Fruit fly (Drosophila melanogaster) whole organism, embryonic: Measurements from ENCODE around the gene lama.
A peak's percentile ranks its signal among the peaks of the same experiment; 100 is the strongest.

Experiments used
- Bdp1 ChIP-seq: fragments of 200-800 bp; sonication (Bioruptor generic); optimal IDR thresholded peaks from 3 replicates; lab custom pipeline; 2016; ENCODE audit warnings: missing biosample characterization, missing genetic modification characterization
- Bgb ChIP-seq: fragments of 200-800 bp; sonication (Bioruptor generic); IDR thresholded peaks from 2 replicates; pipeline ENCODE4 v1.3.6; 2022; ENCODE audit warnings: missing biosample characterization, missing genetic modification characterization; ENCODE audit not compliant: partially characterized antibody
- CG10366 ChIP-seq: fragments of 200-800 bp; sonication (Bioruptor generic); IDR thresholded peaks from 2 replicates; pipeline ENCODE4 v1.3.6; 2022; ENCODE audit warnings: missing biosample characterization, missing genetic modification characterization
- CG10462 ChIP-seq: fragments of 200-800 bp; sonication (Bioruptor generic); optimal IDR thresholded peaks from 2 replicates; lab custom pipeline; 2016; ENCODE audit warnings: missing biosample characterization, missing genetic modification characterization
- CG12299 ChIP-seq: fragments of 200-800 bp; sonication (Bioruptor generic); optimal IDR thresholded peaks from 2 replicates; lab custom pipeline; 2018; ENCODE audit warnings: missing biosample characterization, mild to moderate bottlenecking, missing genetic modification characterization
- CG13424 ChIP-seq: fragments of 200-800 bp; sonication (Bioruptor generic); optimal IDR thresholded peaks from 2 replicates; lab custom pipeline; 2019; ENCODE audit warnings: missing biosample characterization, mild to moderate bottlenecking, missing genetic modification characterization, moderate library complexity
- CG15269 ChIP-seq: fragments of 200-800 bp; sonication (Bioruptor generic); optimal IDR thresholded peaks from 2 replicates; lab custom pipeline; 2018; ENCODE audit warnings: missing biosample characterization, mild to moderate bottlenecking, missing genetic modification characterization, moderate library complexity
- CG15601 ChIP-seq: fragments of 200-800 bp; sonication (Bioruptor generic); optimal IDR thresholded peaks from 3 replicates; lab custom pipeline; 2019; ENCODE audit warnings: missing biosample characterization, mild to moderate bottlenecking, missing genetic modification characterization, moderate library complexity
- CG15696 ChIP-seq: fragments of 200-800 bp; sonication (Bioruptor generic); optimal IDR thresholded peaks from 2 replicates; lab custom pipeline; 2019; ENCODE audit warnings: missing biosample characterization, mild to moderate bottlenecking, missing genetic modification characterization, moderate library complexity
- CG17328 ChIP-seq: fragments of 200-800 bp; sonication (Bioruptor generic); IDR thresholded peaks from 2 replicates; pipeline ENCODE4 v1.3.6; 2022; ENCODE audit warnings: missing biosample characterization, missing genetic modification characterization
- CG18262 ChIP-seq: fragments of 200-800 bp; optimal IDR thresholded peaks from 3 replicates; lab custom pipeline; 2019; ENCODE audit warnings: missing biosample characterization, mild to moderate bottlenecking, missing genetic modification characterization, moderate library complexity
- CG18599 ChIP-seq: fragments of 200-800 bp; sonication (Bioruptor generic); optimal IDR thresholded peaks from 3 replicates; lab custom pipeline; 2017; ENCODE audit warnings: missing biosample characterization, missing genetic modification characterization, mild to moderate bottlenecking, moderate library complexity, missing genetic modification reagents
- CG18619 ChIP-seq: fragments of 200-800 bp; sonication (Bioruptor generic); optimal IDR thresholded peaks from 3 replicates; lab custom pipeline; 2017; ENCODE audit warnings: missing biosample characterization, mild to moderate bottlenecking, missing genetic modification characterization
- CG2712 ChIP-seq: fragments of 200-800 bp; optimal IDR thresholded peaks from 3 replicates; lab custom pipeline; 2019; ENCODE audit warnings: missing biosample characterization, mild to moderate bottlenecking, missing genetic modification characterization, moderate library complexity
- CG30403 ChIP-seq: fragments of 200-800 bp; sonication (Bioruptor generic); optimal IDR thresholded peaks from 3 replicates; lab custom pipeline; 2016; ENCODE audit warnings: missing biosample characterization, missing genetic modification characterization
- CG34376 ChIP-seq: fragments of 200-800 bp; sonication (Bioruptor generic); optimal IDR thresholded peaks from 2 replicates; lab custom pipeline; 2018; ENCODE audit warnings: missing biosample characterization, mild to moderate bottlenecking, missing genetic modification characterization
- CG4617 ChIP-seq: fragments of 200-800 bp; sonication (Bioruptor generic); optimal IDR thresholded peaks from 3 replicates; lab custom pipeline; 2016; ENCODE audit warnings: missing biosample characterization, missing genetic modification characterization, borderline replicate concordance
- CG4707 ChIP-seq: fragments of 200-800 bp; sonication (Bioruptor generic); optimal IDR thresholded peaks from 2 replicates; lab custom pipeline; 2018; ENCODE audit warnings: missing biosample characterization, mild to moderate bottlenecking, missing genetic modification characterization, moderate library complexity
- CG4730 ChIP-seq: fragments of 200-800 bp; sonication (Bioruptor generic); IDR thresholded peaks from 2 replicates; pipeline ENCODE4 v1.3.6; 2022; ENCODE audit warnings: missing biosample characterization, missing genetic modification characterization
- CG6765 ChIP-seq: fragments of 200-800 bp; sonication (Bioruptor generic); optimal IDR thresholded peaks from 3 replicates; lab custom pipeline; 2017; ENCODE audit warnings: missing biosample characterization, mild to moderate bottlenecking, missing genetic modification characterization
- CG7928 ChIP-seq: fragments of 200-800 bp; sonication (Bioruptor generic); optimal IDR thresholded peaks from 2 replicates; lab custom pipeline; 2017; ENCODE audit warnings: missing biosample characterization, mild to moderate bottlenecking, missing genetic modification characterization
- CG7987 ChIP-seq: fragments of 200-800 bp; sonication (Bioruptor generic); optimal IDR thresholded peaks from 2 replicates; lab custom pipeline; 2018; ENCODE audit warnings: missing biosample characterization, mild to moderate bottlenecking, missing genetic modification characterization, moderate library complexity
- CG9727 ChIP-seq: fragments of 200-800 bp; sonication (Bioruptor generic); optimal IDR thresholded peaks from 3 replicates; lab custom pipeline; 2017; ENCODE audit warnings: missing biosample characterization, mild to moderate bottlenecking, missing genetic modification characterization
- CG9876 ChIP-seq: fragments of 200-800 bp; sonication (Bioruptor generic); optimal IDR thresholded peaks from 2 replicates; lab custom pipeline; 2016; ENCODE audit warnings: missing biosample characterization, missing genetic modification characterization
- Camta ChIP-seq: fragments of 200-800 bp; sonication (Bioruptor generic); optimal IDR thresholded peaks from 2 replicates; lab custom pipeline; 2016; ENCODE audit warnings: missing biosample characterization, missing genetic modification characterization
- Ets65A ChIP-seq: fragments of 200-800 bp; sonication (Bioruptor generic); peaks from one replicate; lab custom pipeline; 2016; ENCODE audit warnings: missing biosample characterization, missing genetic modification characterization
- HHEX ChIP-seq: fragments of 200-800 bp; sonication (Bioruptor generic); optimal IDR thresholded peaks from 3 replicates; lab custom pipeline; 2017; ENCODE audit warnings: missing biosample characterization, mild to moderate bottlenecking, missing genetic modification characterization, missing genetic modification reagents
- Meics ChIP-seq: fragments of 200-800 bp; sonication (Bioruptor generic); optimal IDR thresholded peaks from 2 replicates; lab custom pipeline; 2017; ENCODE audit warnings: missing biosample characterization, mild to moderate bottlenecking, missing genetic modification characterization
- Scr ChIP-seq: fragments of 200-800 bp; sonication (Bioruptor generic); IDR thresholded peaks from 2 replicates; pipeline ENCODE4 v1.3.6; 2022; ENCODE audit warnings: missing biosample characterization, missing genetic modification characterization; ENCODE audit not compliant: partially characterized antibody
- Six4 ChIP-seq: fragments of 200-800 bp; sonication (Bioruptor generic); optimal IDR thresholded peaks from 2 replicates; lab custom pipeline; 2016; ENCODE audit warnings: missing biosample characterization, missing genetic modification characterization
- Sry-δ ChIP-seq: fragments of 200-800 bp; sonication (Bioruptor generic); optimal IDR thresholded peaks from 2 replicates; lab custom pipeline; 2016; ENCODE audit warnings: missing biosample characterization, missing genetic modification characterization
- Stat92E ChIP-seq, 3 experiments: fragments of >200 bp in 2 of 3; fragments of 200-800 bp in 1 of 3; sonication (Bioruptor generic) in 1 of 3; optimal IDR thresholded peaks; 2 replicates each; lab custom pipeline; 2017 to 2019; ENCODE audit warnings: missing biosample characterization in 3 of 3, missing genetic modification characterization in 3 of 3, mild to moderate bottlenecking in 1 of 3, moderate library complexity in 1 of 3
- Xbp1 ChIP-seq: fragments of 200-800 bp; sonication (Bioruptor generic); optimal IDR thresholded peaks from 3 replicates; lab custom pipeline; 2016; ENCODE audit warnings: missing biosample characterization, mild to moderate bottlenecking, missing genetic modification characterization
- abd-A ChIP-seq: fragments of 200-800 bp; sonication (Bioruptor generic); optimal IDR thresholded peaks from 3 replicates; lab custom pipeline; 2019; ENCODE audit warnings: missing biosample characterization, mild to moderate bottlenecking, missing genetic modification characterization, moderate library complexity
- ac ChIP-seq: fragments of 200-800 bp; sonication (Bioruptor generic); optimal IDR thresholded peaks from 3 replicates; lab custom pipeline; 2017; ENCODE audit warnings: missing biosample characterization, mild to moderate bottlenecking, missing genetic modification characterization
- crp ChIP-seq, 2 experiments: fragments of 200-800 bp; sonication (Bioruptor generic); optimal IDR thresholded peaks; 2 replicates in 1 of 2; 3 replicates in 1 of 2; lab custom pipeline; 2017; ENCODE audit warnings: missing biosample characterization in 2 of 2, missing genetic modification characterization in 2 of 2, mild to moderate bottlenecking in 1 of 2, moderate library complexity in 1 of 2
- dmrt99B ChIP-seq: fragments of 200-800 bp; sonication (Bioruptor generic); optimal IDR thresholded peaks from 2 replicates; lab custom pipeline; 2018; ENCODE audit warnings: missing biosample characterization, mild to moderate bottlenecking, missing genetic modification characterization, moderate library complexity
- fd3F ChIP-seq: fragments of 200-800 bp; sonication (Bioruptor generic); optimal IDR thresholded peaks from 2 replicates; lab custom pipeline; 2018; ENCODE audit warnings: missing biosample characterization, mild to moderate bottlenecking, missing genetic modification characterization, moderate library complexity
- jumu ChIP-seq: fragments of 200-800 bp; sonication (Bioruptor generic); optimal IDR thresholded peaks from 3 replicates; lab custom pipeline; 2016; ENCODE audit warnings: missing biosample characterization, missing genetic modification characterization
- lola ChIP-seq, 3 experiments: fragments of >200 bp in 2 of 3; fragments of 200-800 bp in 1 of 3; sonication (Bioruptor generic) in 1 of 3; optimal IDR thresholded peaks; 2 replicates each; lab custom pipeline; 2017 to 2019; ENCODE audit warnings: missing biosample characterization in 3 of 3, missing genetic modification characterization in 3 of 3, mild to moderate bottlenecking in 1 of 3, moderate library complexity in 1 of 3
- nau ChIP-seq: fragments of 200-800 bp; sonication (Bioruptor generic); optimal IDR thresholded peaks from 3 replicates; lab custom pipeline; 2017; ENCODE audit warnings: missing biosample characterization, mild to moderate bottlenecking, missing genetic modification characterization, missing genetic modification reagents
- nmo ChIP-seq: fragments of 200-800 bp; sonication (Bioruptor generic); optimal IDR thresholded peaks from 2 replicates; lab custom pipeline; 2018; ENCODE audit warnings: missing biosample characterization, mild to moderate bottlenecking, missing genetic modification characterization, moderate library complexity
- ranshi ChIP-seq: fragments of 200-800 bp; sonication (Bioruptor generic); IDR thresholded peaks from 2 replicates; pipeline ENCODE4 v1.3.6; 2022; ENCODE audit warnings: missing biosample characterization, missing genetic modification characterization
- run ChIP-seq: fragments of 200-800 bp; sonication (Bioruptor generic); optimal IDR thresholded peaks from 3 replicates; lab custom pipeline; 2018; ENCODE audit warnings: missing biosample characterization, mild to moderate bottlenecking, missing genetic modification characterization
- sd ChIP-seq: fragments of 200-800 bp; sonication (Bioruptor generic); optimal IDR thresholded peaks from 3 replicates; lab custom pipeline; 2018; ENCODE audit warnings: missing biosample characterization, mild to moderate bottlenecking, missing genetic modification characterization, moderate library complexity
- sim ChIP-seq: fragments of 200-800 bp; sonication (Bioruptor generic); IDR thresholded peaks from 2 replicates; pipeline ENCODE4 v1.3.6; 2022; ENCODE audit warnings: missing biosample characterization, missing genetic modification characterization
- stc ChIP-seq: fragments of 200-800 bp; sonication (Bioruptor generic); IDR thresholded peaks from 2 replicates; pipeline ENCODE4 v1.3.6; 2022; ENCODE audit warnings: missing biosample characterization, missing genetic modification characterization
- sug ChIP-seq: fragments of 200-800 bp; optimal IDR thresholded peaks from 2 replicates; lab custom pipeline; 2019; ENCODE audit warnings: missing biosample characterization, mild to moderate bottlenecking, missing genetic modification characterization, moderate library complexity

Gene lama

DNA sequence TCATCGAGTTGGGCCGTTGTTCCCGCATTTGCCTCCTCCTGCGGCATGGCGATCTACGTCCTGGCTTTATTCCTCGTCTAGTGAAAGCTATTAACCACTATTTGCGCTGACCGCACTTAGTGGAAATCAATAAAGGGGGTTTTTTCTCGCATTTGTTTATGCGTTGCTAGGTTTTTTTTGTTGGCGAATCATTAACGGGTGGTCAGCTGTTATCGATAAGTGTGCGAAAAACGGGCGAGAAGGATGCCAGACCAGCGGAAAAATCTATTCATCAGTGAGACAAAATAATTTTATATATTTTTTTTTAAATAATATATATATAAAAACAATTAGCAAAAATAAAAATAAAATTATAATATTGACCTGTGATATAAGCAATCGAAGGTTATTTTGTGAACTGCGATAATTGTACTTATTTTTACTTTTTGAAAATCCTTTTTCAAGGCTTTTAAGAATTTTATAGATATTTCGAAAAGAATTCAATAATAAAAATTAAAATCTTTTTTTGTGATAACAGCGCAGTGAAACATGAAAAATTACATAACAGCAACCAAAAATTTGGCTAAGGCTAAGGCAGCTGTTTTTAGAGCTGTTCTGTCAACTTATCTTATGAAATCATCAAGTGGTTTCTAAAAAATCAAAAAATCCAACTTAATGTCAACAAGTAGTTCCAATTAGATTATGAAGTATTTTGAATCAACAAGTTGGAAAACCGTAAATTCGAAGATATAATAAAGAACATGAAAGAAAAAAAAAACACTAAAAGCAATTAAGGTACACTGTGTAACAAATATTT, 3.7 kb upstream of the lama start, which contains the start of gene Klp64D (continued):
- no peak for TF ChIP-seq Xbp1 (GFP tag; lab: Kevin White, UChicago)
- peak; percentile 47 for TF ChIP-seq CG15269
- TF ChIP-seq nau (GFP tag; lab: Kevin White, UChicago) = no peak
- TF ChIP-seq CG6765 (GFP tag; lab: Kevin White, UChicago) = no peak
- peak; percentile 42 for TF ChIP-seq CG18262
- TF ChIP-seq CG10366 (GFP tag; lab: Robert Waterston, UW) = no peak
- TF ChIP-seq Sry-δ (GFP tag; lab: Kevin White, UChicago) = no peak
- TF ChIP-seq CG9727 (GFP tag; lab: Kevin White, UChicago) = no peak
- peak; percentile 43 for TF ChIP-seq CG4617 (GFP tag; lab: Kevin White, UChicago)
- no peak for TF ChIP-seq ranshi
- peak; percentile 58 for TF ChIP-seq CG13424 (tag; lab: Kevin White, UChicago)
- peak; percentile 7 for TF ChIP-seq nmo (GFP tag; lab: Kevin White, UChicago)
- no peak for TF ChIP-seq CG7987 (GFP tag; lab: Kevin White, UChicago)
- no peak for TF ChIP-seq CG34376 (GFP tag; lab: Kevin White, UChicago)
- TF ChIP-seq stc (GFP tag; lab: Robert Waterston, UW) = 0 out of 2 replicates have a peak, but pooled peaks have one; percentile 19
- peak; percentile 25 for TF ChIP-seq fd3F (GFP tag; lab: Kevin White, UChicago)
- TF ChIP-seq CG10462 = no peak
- peak; percentile 1 for TF ChIP-seq HHEX (GFP tag; lab: Kevin White, UChicago)
- TF ChIP-seq CG15696 (tag; lab: Kevin White, UChicago) = peak; percentile 7
- peak; percentile 45 for TF ChIP-seq Scr (GFP tag; lab: Robert Waterston, UW)
- TF ChIP-seq ac (GFP tag; lab: Kevin White, UChicago) = no peak
- no peak for TF ChIP-seq CG4730 (GFP tag; lab: Robert Waterston, UW)
- no peak for TF ChIP-seq lola (GFP tag; optimal IDR thresholded peaks at IDR 0.05; lab: Kevin White, UChicago)
- TF ChIP-seq sug (tag; lab: Kevin White, UChicago) = peak; percentile 31
- peak; percentile 11 for TF ChIP-seq CG12299 (tag; lab: Kevin White, UChicago)
- no peak for TF ChIP-seq Bgb (GFP tag; lab: Robert Waterston, UW)
- TF ChIP-seq crp (GFP tag; optimal IDR thresholded peaks at IDR 0.05; lab: Kevin White, UChicago) = peak in 1 of 2 experiments; percentile 54
- peak; percentile 20 for TF ChIP-seq dmrt99B (tag; lab: Kevin White, UChicago)
- TF ChIP-seq jumu (GFP tag; lab: Kevin White, UChicago) = no peak
- peak; percentile 32 for TF ChIP-seq Meics (GFP tag; lab: Kevin White, UChicago)
- TF ChIP-seq CG7928 (GFP tag; lab: Kevin White, UChicago) = no peak
- TF ChIP-seq CG4707 = no peak
- 0 out of 2 replicates have a peak, but pooled peaks have one; percentile 13 for TF ChIP-seq CG17328 (GFP tag; lab: Robert Waterston, UW)
- TF ChIP-seq CG2712 (tag; lab: Kevin White, UChicago) = peak; percentile 55
- TF ChIP-seq Stat92E (GFP tag; optimal IDR thresholded peaks at IDR 0.05; lab: Kevin White, UChicago) = no peak
- no peak for TF ChIP-seq abd-A (tag; lab: Kevin White, UChicago)
- no peak for TF ChIP-seq CG18619 (GFP tag; lab: Kevin White, UChicago)
- no peak for TF ChIP-seq Camta (GFP tag; lab: Kevin White, UChicago)
- TF ChIP-seq Bdp1 (GFP tag; lab: Kevin White, UChicago) = no peak
- TF ChIP-seq CG18599 (GFP tag; lab: Kevin White, UChicago) = peak; percentile 53
- TF ChIP-seq CG9876 (GFP tag; lab: Kevin White, UChicago) = no peak
- no peak for TF ChIP-seq sd (tag; lab: Kevin White, UChicago)
- no peak for TF ChIP-seq Six4 (GFP tag; lab: Kevin White, UChicago)
- no peak for TF ChIP-seq Ets65A (GFP tag; lab: Kevin White, UChicago)
- no peak for TF ChIP-seq CG15601 (tag; lab: Kevin White, UChicago)
- TF ChIP-seq sim = no peak
- TF ChIP-seq CG30403 (GFP tag; lab: Kevin White, UChicago) = no peak
- TF ChIP-seq run (tag; lab: Kevin White, UChicago) = no peak
